Worm (Caenorhabditis elegans) whole organism, early embryonic: ENCODE measurements around the gene lys-2.

Experiments
- B0310.2 ChIP-seq: sonication (generic microtip); optimal IDR thresholded peaks from 2 replicates; lab custom pipeline; 2016; ENCODE audit warnings: mild to moderate bottlenecking, missing genetic modification characterization, missing compliant biosample characterization
- F13C5.2 ChIP-seq: sonication (generic microtip); optimal IDR thresholded peaks from 2 replicates; lab custom pipeline; 2017; ENCODE audit warnings: mild to moderate bottlenecking, missing genetic modification characterization, inconsistent platforms, missing compliant biosample characterization
- aly-1 ChIP-seq: sonication (generic microtip); optimal IDR thresholded peaks from 2 replicates; lab custom pipeline; 2016; ENCODE audit warnings: missing genetic modification characterization, missing compliant biosample characterization
- ama-1 ChIP-seq: fragments of 150-350 bp; optimal IDR thresholded peaks from 2 replicates; lab custom pipeline; 2014
- ceh-13 ChIP-seq: fragments of 200-800 bp; sonication (Bioruptor generic); optimal IDR thresholded peaks from 2 replicates; lab custom pipeline; 2018; ENCODE audit warnings: mild to moderate bottlenecking, missing genetic modification characterization, missing compliant biosample characterization
- ceh-36 ChIP-seq: sonication (generic microtip); optimal IDR thresholded peaks from 2 replicates; lab custom pipeline; 2016; ENCODE audit warnings: missing genetic modification characterization, inconsistent platforms, missing compliant biosample characterization
- ets-7 ChIP-seq: sonication (generic microtip); optimal IDR thresholded peaks from 2 replicates; lab custom pipeline; 2016; ENCODE audit warnings: missing genotype, missing genetic modification characterization, missing compliant biosample characterization
- flt-1 ChIP-seq: fragments of 200-800 bp; sonication (Bioruptor generic); IDR thresholded peaks from 2 replicates; pipeline ENCODE4 v1.3.6; 2022; ENCODE audit warnings: missing genetic modification characterization, missing compliant biosample characterization
- hmbx-1 ChIP-seq: sonication (generic microtip); optimal IDR thresholded peaks from 2 replicates; lab custom pipeline; 2016; ENCODE audit warnings: mild to moderate bottlenecking, missing genetic modification characterization, missing compliant biosample characterization
- hmg-4 ChIP-seq: fragments of 200-800 bp; sonication (Bioruptor generic); optimal IDR thresholded peaks from 2 replicates; lab custom pipeline; 2018; ENCODE audit warnings: mild to moderate bottlenecking, missing genetic modification characterization, missing compliant biosample characterization
- hnd-1 ChIP-seq: sonication (generic microtip); optimal IDR thresholded peaks from 2 replicates; lab custom pipeline; 2016; ENCODE audit warnings: missing genetic modification characterization, missing compliant biosample characterization
- pes-1 ChIP-seq: fragments of 200-800 bp; sonication (Bioruptor generic); IDR thresholded peaks from 2 replicates; pipeline ENCODE4 v1.3.6; 2022; ENCODE audit warnings: missing genetic modification reagents, missing genetic modification characterization, missing compliant biosample characterization
- scrt-1 ChIP-seq: fragments of 200-800 bp; sonication (Bioruptor generic); IDR thresholded peaks from 2 replicates; pipeline ENCODE4 v1.3.6; 2022; ENCODE audit warnings: missing genetic modification characterization, missing compliant biosample characterization
- sea-1 ChIP-seq: fragments of 200-800 bp; sonication (Bioruptor generic); conservative IDR thresholded peaks from 2 replicates; pipeline ENCODE4 v1.3.6; 2022; ENCODE audit warnings: missing genetic modification characterization, missing compliant biosample characterization
- tbx-11 ChIP-seq: fragments of 200-800 bp; sonication (Bioruptor generic); IDR thresholded peaks from 2 replicates; pipeline ENCODE4 v1.3.6; 2022; ENCODE audit warnings: missing genetic modification characterization, missing compliant biosample characterization
- tbx-37 ChIP-seq: fragments of 200-800 bp; sonication (Bioruptor generic); conservative IDR thresholded peaks from 2 replicates; pipeline ENCODE4 v1.3.6; 2022; ENCODE audit warnings: missing genetic modification reagents, missing genetic modification characterization, missing compliant biosample characterization
- tra-4 ChIP-seq: sonication (generic microtip); optimal IDR thresholded peaks from 2 replicates; lab custom pipeline; 2017; ENCODE audit warnings: missing genetic modification characterization, missing compliant biosample characterization

The lys-2 gene

ce11 chrV:10252682-10253081, 28.6 kb downstream of the lys-2 start:
- TF ChIP-seq sea-1 (GFP tag; lab: Robert Waterston, UW) (no peak), scrt-1 (GFP tag; lab: Robert Waterston, UW) (no peak), hmbx-1 (tag; lab: Kevin White, UChicago) (no peak), ama-1 (no peak), ceh-13 (GFP tag; lab: Kevin White, UChicago) (no peak), tbx-37 (GFP tag; lab: Robert Waterston, UW) (no peak), ets-7 (tag; lab: Kevin White, UChicago) (no peak), hnd-1 (tag; lab: Kevin White, UChicago) (no peak), F13C5.2 (no peak), flt-1 (no peak), hmg-4 (no peak), pes-1 (GFP tag; lab: Robert Waterston, UW) (no peak), ceh-36 (tag; lab: Kevin White, UChicago) (no peak), tra-4 (tag; lab: Kevin White, UChicago) (no peak), tbx-11 (GFP tag; lab: Robert Waterston, UW) (no peak), aly-1 (tag; lab: Kevin White, UChicago) (no peak), B0310.2 (tag; lab: Kevin White, UChicago) (no peak)

- TF ChIP-seq ets-7 (tag; lab: Kevin White, UChicago) = no peak
- no peak for TF ChIP-seq ceh-13 (GFP tag; lab: Kevin White, UChicago)
- no peak for TF ChIP-seq B0310.2 (tag; lab: Kevin White, UChicago)
- no peak for TF ChIP-seq hmbx-1 (tag; lab: Kevin White, UChicago)
- TF ChIP-seq F13C5.2 = no peak
- no peak for TF ChIP-seq flt-1
- no peak for TF ChIP-seq tra-4 (tag; lab: Kevin White, UChicago)
These were observed 31.8 kb downstream of the lys-2 start for ce11 chrV:10249515-10249914.

- no peak for TF ChIP-seq tbx-37 (GFP tag; lab: Robert Waterston, UW)
- TF ChIP-seq hnd-1 (tag; lab: Kevin White, UChicago) = no peak
- TF ChIP-seq pes-1 (GFP tag; lab: Robert Waterston, UW) = no peak
- no peak for TF ChIP-seq hmg-4
These were observed 32.9 kb downstream of the lys-2 start, which contains the start of gene akt-1 for ce11 chrV:10248255-10248979. Gene akt-1 (plus strand): TSS chrV:10248905.

ce11 chrV:10247673-10248239, 33.5 kb downstream of the lys-2 start:
- TF ChIP-seq tra-4 (tag; lab: Kevin White, UChicago) = no peak

DNA sequence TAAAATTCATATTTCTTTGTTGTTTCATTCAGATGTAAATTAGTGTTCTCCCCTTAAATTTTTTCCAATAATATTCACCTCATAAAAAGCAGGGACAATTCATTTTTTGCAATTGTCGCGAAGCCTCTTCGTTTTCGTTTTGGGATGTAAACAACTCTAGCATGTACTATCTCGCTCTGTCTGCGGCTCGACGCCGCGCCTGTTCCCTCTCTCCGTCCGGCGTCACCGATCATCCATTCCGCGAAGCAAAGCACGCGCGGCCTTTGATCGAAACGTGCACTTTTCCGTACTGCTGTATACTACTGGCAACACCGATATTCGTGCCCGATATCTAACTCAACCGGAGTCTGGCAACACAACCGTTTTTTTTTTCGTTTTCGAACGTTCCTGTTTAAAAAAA, 34.3 kb downstream of the lys-2 start:
- TF ChIP-seq ama-1 = no peak
- no peak for TF ChIP-seq hmg-4
- no peak for TF ChIP-seq tbx-37 (GFP tag; lab: Robert Waterston, UW)
- TF ChIP-seq tbx-11 (GFP tag; lab: Robert Waterston, UW) = no peak
- TF ChIP-seq sea-1 (GFP tag; lab: Robert Waterston, UW) = no peak
- TF ChIP-seq B0310.2 (tag; lab: Kevin White, UChicago) = no peak
- TF ChIP-seq ets-7 (tag; lab: Kevin White, UChicago) = no peak
- no peak for TF ChIP-seq tra-4 (tag; lab: Kevin White, UChicago)
- no peak for TF ChIP-seq pes-1 (GFP tag; lab: Robert Waterston, UW)
- no peak for TF ChIP-seq aly-1 (tag; lab: Kevin White, UChicago)
- no peak for TF ChIP-seq hmbx-1 (tag; lab: Kevin White, UChicago)
- TF ChIP-seq flt-1 = no peak
- no peak for TF ChIP-seq ceh-36 (tag; lab: Kevin White, UChicago)
- TF ChIP-seq ceh-13 (GFP tag; lab: Kevin White, UChicago) = no peak
- TF ChIP-seq F13C5.2 = no peak
- no peak for TF ChIP-seq scrt-1 (GFP tag; lab: Robert Waterston, UW)
- TF ChIP-seq hnd-1 (tag; lab: Kevin White, UChicago) = no peak

DNA sequence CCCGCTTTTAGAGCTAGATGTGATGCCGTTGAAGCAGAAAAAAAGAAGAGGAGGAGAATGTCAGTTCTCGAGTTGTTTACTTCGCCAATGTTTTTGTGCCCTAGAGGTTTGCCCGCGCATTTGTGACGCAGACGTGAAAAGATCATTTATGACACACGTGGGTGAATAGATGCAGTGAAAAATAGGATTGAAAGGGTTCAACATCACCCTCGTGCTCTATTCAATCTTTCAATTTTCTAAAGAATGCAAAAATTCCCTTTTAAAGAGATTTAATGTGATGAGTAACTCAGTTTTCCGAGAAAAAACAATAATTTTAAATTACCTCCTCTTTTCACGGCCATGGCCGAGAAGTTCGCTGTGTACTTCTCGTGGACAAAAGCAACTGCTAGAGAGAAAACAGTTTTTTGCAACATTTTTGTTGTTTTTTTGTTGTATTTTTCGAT, 34.8 kb downstream of the lys-2 start:
- TF ChIP-seq pes-1 (GFP tag; lab: Robert Waterston, UW) (no peak), tbx-11 (GFP tag; lab: Robert Waterston, UW) (no peak), sea-1 (GFP tag; lab: Robert Waterston, UW) (no peak), hnd-1 (tag; lab: Kevin White, UChicago) (no peak), ceh-36 (tag; lab: Kevin White, UChicago) (no peak)

ce11 chrV:10245615-10246014, 35.7 kb downstream of the lys-2 start:
- TF ChIP-seq ceh-13 (GFP tag; lab: Kevin White, UChicago) = no peak
- no peak for TF ChIP-seq tbx-11 (GFP tag; lab: Robert Waterston, UW)
- TF ChIP-seq sea-1 (GFP tag; lab: Robert Waterston, UW) = no peak
- TF ChIP-seq pes-1 (GFP tag; lab: Robert Waterston, UW) = no peak
- TF ChIP-seq aly-1 (tag; lab: Kevin White, UChicago) = no peak
- no peak for TF ChIP-seq tra-4 (tag; lab: Kevin White, UChicago)
- TF ChIP-seq ceh-36 (tag; lab: Kevin White, UChicago) = no peak
- TF ChIP-seq hmbx-1 (tag; lab: Kevin White, UChicago) = no peak
